Worm (Caenorhabditis elegans) whole organism, L2 larva: ENCODE measurements around the gene tra-2.

Source experiments
- C34F6.9 ChIP-seq: fragments of 150-350 bp; optimal IDR thresholded peaks from 2 replicates; lab custom pipeline; 2014; ENCODE audit warnings: missing biosample characterization, missing genetic modification characterization
- F13H6.1 ChIP-seq: sonication (generic microtip); optimal IDR thresholded peaks from 2 replicates; lab custom pipeline; 2016; ENCODE audit warnings: missing genetic modification characterization, missing compliant biosample characterization
- R02D3.7 ChIP-seq: fragments of 150-350 bp; optimal IDR thresholded peaks from 2 replicates; lab custom pipeline; 2014; ENCODE audit warnings: missing biosample characterization, missing genetic modification characterization
- Y55F3AM.14 ChIP-seq: fragments of 200-800 bp; sonication (Bioruptor generic); optimal IDR thresholded peaks from 2 replicates; lab custom pipeline; 2018; ENCODE audit warnings: mild to moderate bottlenecking, missing genetic modification characterization, missing compliant biosample characterization
- ZK546.5 ChIP-seq: sonication (generic microtip); optimal IDR thresholded peaks from 2 replicates; lab custom pipeline; 2017; ENCODE audit warnings: missing biosample characterization, missing genetic modification characterization
- alr-1 ChIP-seq: fragments of 150-350 bp; optimal IDR thresholded peaks from 2 replicates; lab custom pipeline; 2014; ENCODE audit warnings: missing biosample characterization, missing genetic modification characterization
- aly-2 ChIP-seq: fragments of 150-350 bp; optimal IDR thresholded peaks from 2 replicates; lab custom pipeline; 2014; ENCODE audit warnings: missing biosample characterization, missing genetic modification characterization
- ama-1 ChIP-seq: fragments of 150-350 bp; optimal IDR thresholded peaks from 2 replicates; lab custom pipeline; 2018; ENCODE audit warnings: inconsistent platforms
- ceh-16 ChIP-seq: fragments of 150-350 bp; optimal IDR thresholded peaks from 2 replicates; lab custom pipeline; 2014; ENCODE audit warnings: missing biosample characterization, missing genetic modification characterization
- ceh-82 ChIP-seq: fragments of 150-350 bp; optimal IDR thresholded peaks from 2 replicates; lab custom pipeline; 2014; ENCODE audit warnings: missing biosample characterization, missing genetic modification characterization
- dmd-4 ChIP-seq: sonication (generic microtip); optimal IDR thresholded peaks from 2 replicates; lab custom pipeline; 2017; ENCODE audit warnings: missing biosample characterization, missing genetic modification characterization
- egl-27 ChIP-seq: sonication (generic microtip); optimal IDR thresholded peaks from 3 replicates; lab custom pipeline; 2017; ENCODE audit warnings: missing biosample characterization, missing genetic modification reagents, missing genetic modification characterization
- elt-1 ChIP-seq: fragments of 150-350 bp; optimal IDR thresholded peaks from 2 replicates; lab custom pipeline; 2014; ENCODE audit warnings: missing biosample characterization, missing genetic modification characterization
- elt-3 ChIP-seq: sonication (generic microtip); optimal IDR thresholded peaks from 2 replicates; lab custom pipeline; 2017; ENCODE audit warnings: missing biosample characterization, missing genetic modification characterization
- fos-1 ChIP-seq: fragments of 150-350 bp; optimal IDR thresholded peaks from 2 replicates; lab custom pipeline; 2014; ENCODE audit warnings: missing biosample characterization, missing genetic modification characterization
- gmeb-1 ChIP-seq: fragments of 150-350 bp; optimal IDR thresholded peaks from 2 replicates; lab custom pipeline; 2014; ENCODE audit warnings: missing biosample characterization, missing genetic modification characterization
- lin-13 ChIP-seq: fragments of 150-350 bp; optimal IDR thresholded peaks from 2 replicates; lab custom pipeline; 2014; ENCODE audit warnings: missing biosample characterization, missing genetic modification reagents, missing genetic modification characterization
- lin-39 ChIP-seq: fragments of 150-350 bp; optimal IDR thresholded peaks from 2 replicates; lab custom pipeline; 2014; ENCODE audit warnings: missing biosample characterization, missing genetic modification reagents, missing genetic modification characterization
- lsy-2 ChIP-seq, 2 experiments: fragments of 150-350 bp in 1 of 2; sonication (generic microtip) in 1 of 2; optimal IDR thresholded peaks; 2 replicates each; lab custom pipeline; 2014 to 2017; ENCODE audit warnings: missing biosample characterization in 2 of 2, missing genetic modification characterization in 2 of 2
- mab-5 ChIP-seq: fragments of 150-350 bp; optimal IDR thresholded peaks from 2 replicates; lab custom pipeline; 2014; ENCODE audit warnings: missing biosample characterization, missing genetic modification characterization
- mbf-1 ChIP-seq: sonication (generic microtip); optimal IDR thresholded peaks from 2 replicates; lab custom pipeline; 2017; ENCODE audit warnings: missing biosample characterization, missing genetic modification characterization
- mdl-1 ChIP-seq, 2 experiments: fragments of 150-350 bp in 1 of 2; sonication (generic microtip) in 1 of 2; optimal IDR thresholded peaks; 2 replicates each; lab custom pipeline; 2017; ENCODE audit warnings: missing biosample characterization in 2 of 2, missing genetic modification characterization in 2 of 2
- nhr-10 ChIP-seq: sonication (generic microtip); optimal IDR thresholded peaks from 2 replicates; lab custom pipeline; 2017; ENCODE audit warnings: missing biosample characterization, missing genetic modification characterization
- nhr-11 ChIP-seq: fragments of 150-350 bp; optimal IDR thresholded peaks from 2 replicates; lab custom pipeline; 2014; ENCODE audit warnings: missing biosample characterization, missing genetic modification characterization
- nhr-12 ChIP-seq: fragments of 150-350 bp; optimal IDR thresholded peaks from 2 replicates; lab custom pipeline; 2014; ENCODE audit warnings: missing biosample characterization, missing genetic modification characterization
- nhr-129 ChIP-seq: fragments of 150-350 bp; optimal IDR thresholded peaks from 2 replicates; lab custom pipeline; 2014; ENCODE audit warnings: missing biosample characterization, missing genetic modification characterization
- nhr-21 ChIP-seq: fragments of 150-350 bp; optimal IDR thresholded peaks from 2 replicates; lab custom pipeline; 2014; ENCODE audit warnings: missing biosample characterization, missing genetic modification characterization
- nhr-23 ChIP-seq: fragments of 150-350 bp; optimal IDR thresholded peaks from 2 replicates; lab custom pipeline; 2014; ENCODE audit warnings: missing biosample characterization, missing genetic modification reagents, missing genetic modification characterization
- nhr-237 ChIP-seq: fragments of 150-350 bp; optimal IDR thresholded peaks from 2 replicates; lab custom pipeline; 2014; ENCODE audit warnings: missing biosample characterization, missing genetic modification characterization
- nhr-6 ChIP-seq: fragments of 150-350 bp; optimal IDR thresholded peaks from 2 replicates; lab custom pipeline; 2014; ENCODE audit warnings: missing biosample characterization, missing genetic modification characterization
- peb-1 ChIP-seq: fragments of 150-350 bp; optimal IDR thresholded peaks from 2 replicates; lab custom pipeline; 2014; ENCODE audit warnings: missing biosample characterization, missing genetic modification characterization
- sem-4 ChIP-seq: fragments of 150-350 bp; optimal IDR thresholded peaks from 2 replicates; lab custom pipeline; 2014; ENCODE audit warnings: missing biosample characterization, missing genetic modification reagents, missing genetic modification characterization
- skn-1 ChIP-seq: sonication (generic microtip); optimal IDR thresholded peaks from 2 replicates; lab custom pipeline; 2017; ENCODE audit warnings: missing biosample characterization, missing genetic modification characterization
- sma-9 ChIP-seq, 2 experiments: fragments of 150-350 bp in 1 of 2; sonication (generic microtip) in 1 of 2; optimal IDR thresholded peaks; 2 replicates each; lab custom pipeline; 2014 to 2016; ENCODE audit warnings: missing genetic modification characterization in 2 of 2, mild to moderate bottlenecking in 1 of 2, missing biosample characterization in 1 of 2, missing compliant biosample characterization in 1 of 2, missing genetic modification reagents in 1 of 2, moderate library complexity in 1 of 2
- snpc-4 ChIP-seq: fragments of 150-350 bp; optimal IDR thresholded peaks from 2 replicates; lab custom pipeline; 2014; ENCODE audit warnings: missing biosample characterization, missing genetic modification characterization
- unc-39 ChIP-seq: fragments of 150-350 bp; optimal IDR thresholded peaks from 2 replicates; lab custom pipeline; 2014; ENCODE audit warnings: missing biosample characterization, missing genetic modification characterization
- unc-55 ChIP-seq: fragments of 150-350 bp; sonication (generic microtip); optimal IDR thresholded peaks from 3 replicates; lab custom pipeline; 2014; ENCODE audit warnings: missing biosample characterization, missing genetic modification reagents, missing genetic modification characterization
- unc-62 ChIP-seq: fragments of 150-350 bp; optimal IDR thresholded peaks from 2 replicates; lab custom pipeline; 2014; ENCODE audit warnings: missing biosample characterization, missing genetic modification reagents, missing genetic modification characterization
- zag-1 ChIP-seq: fragments of 150-350 bp; optimal IDR thresholded peaks from 2 replicates; lab custom pipeline; 2014; ENCODE audit warnings: missing biosample characterization, missing genetic modification characterization

The tra-2 gene

ce11 chrII:6951250-6951806, 14.1 kb downstream of the tra-2 start, which contains the start of the genes malt-1 and ceh-38 (continued):
- TF ChIP-seq lin-39 (tag; lab: Kevin White, UChicago) (peak; percentile 92), nhr-6 (tag; lab: Kevin White, UChicago) (peak; percentile 94), lsy-2 (tag; optimal IDR thresholded peaks at IDR 0.05; lab: Kevin White, UChicago) (peak; percentile 85 to 98), nhr-12 (tag; lab: Kevin White, UChicago) (no peak), aly-2 (tag; lab: Kevin White, UChicago) (no peak), skn-1 (peak; percentile 45), sem-4 (tag; lab: Kevin White, UChicago) (peak; percentile 95), R02D3.7 (peak; percentile 60), Y55F3AM.14 (GFP tag; lab: Kevin White, UChicago) (peak; percentile 71), nhr-21 (tag; lab: Kevin White, UChicago) (peak; percentile 89), ceh-16 (peak; percentile 55), C34F6.9 (peak; percentile 99), peb-1 (tag; lab: Kevin White, UChicago) (no peak), snpc-4 (peak; percentile 91), lin-13 (GFP tag; lab: Kevin White, UChicago) (peak; percentile 96)

- TF ChIP-seq skn-1 (no peak), unc-62 (GFP tag; lab: Kevin White, UChicago) (no peak), nhr-21 (tag; lab: Kevin White, UChicago) (no peak), mab-5 (tag; lab: Kevin White, UChicago) (no peak), fos-1 (peak; percentile 30), mdl-1 (tag; optimal IDR thresholded peaks at IDR 0.05; lab: Kevin White, UChicago) (no peak), nhr-10 (tag; lab: Kevin White, UChicago) (no peak), unc-39 (no peak), C34F6.9 (peak; percentile 49), elt-1 (tag; lab: Kevin White, UChicago) (no peak), aly-2 (tag; lab: Kevin White, UChicago) (no peak), mbf-1 (tag; lab: Kevin White, UChicago) (no peak), nhr-11 (tag; lab: Kevin White, UChicago) (no peak), ama-1 (lab: Kevin White, UChicago) (no peak), sem-4 (tag; lab: Kevin White, UChicago) (no peak), F13H6.1 (tag; lab: Kevin White, UChicago) (peak; percentile 64), sma-9 (GFP tag; optimal IDR thresholded peaks at IDR 0.05; lab: Kevin White, UChicago) (no peak), sma-9 (tag; optimal IDR thresholded peaks at IDR 0.05; lab: Kevin White, UChicago) (no peak), nhr-237 (no peak), ZK546.5 (no peak), unc-55 (GFP tag; lab: Kevin White, UChicago) (peak; percentile 35), R02D3.7 (no peak), ceh-82 (tag; lab: Kevin White, UChicago) (no peak), Y55F3AM.14 (GFP tag; lab: Kevin White, UChicago) (no peak), alr-1 (tag; lab: Kevin White, UChicago) (no peak), dmd-4 (tag; lab: Kevin White, UChicago) (no peak), nhr-129 (tag; lab: Kevin White, UChicago) (no peak), lsy-2 (tag; optimal IDR thresholded peaks at IDR 0.05; lab: Kevin White, UChicago) (peak in 1 of 2 experiments; percentile 25)
- TF ChIP-seq, all 48 proteins: peak for 5
These were observed 22.0 kb downstream of the tra-2 start for ce11 chrII:6943299-6944051.

ce11 chrII:6941520-6941919, 24.0 kb downstream of the tra-2 start:
- TF ChIP-seq egl-27 (tag; lab: Kevin White, UChicago): no peak
- peak; percentile 10 for TF ChIP-seq zag-1 (tag; lab: Kevin White, UChicago)
- TF ChIP-seq, all 48 proteins: peak for 1

- no peak for TF ChIP-seq unc-55 (GFP tag; lab: Kevin White, UChicago)
- TF ChIP-seq gmeb-1 (tag; lab: Kevin White, UChicago): no peak
- no peak for TF ChIP-seq lsy-2 (tag; optimal IDR thresholded peaks at IDR 0.05; lab: Kevin White, UChicago)
- no peak for TF ChIP-seq aly-2 (tag; lab: Kevin White, UChicago)
- no peak for TF ChIP-seq nhr-237
- TF ChIP-seq nhr-12 (tag; lab: Kevin White, UChicago): no peak
- TF ChIP-seq fos-1: no peak
- TF ChIP-seq sma-9 (GFP tag; optimal IDR thresholded peaks at IDR 0.05; lab: Kevin White, UChicago): no peak
- TF ChIP-seq sma-9 (tag; optimal IDR thresholded peaks at IDR 0.05; lab: Kevin White, UChicago): no peak
- TF ChIP-seq lin-39 (tag; lab: Kevin White, UChicago): no peak
- TF ChIP-seq ama-1 (lab: Kevin White, UChicago): no peak
- TF ChIP-seq ceh-82 (tag; lab: Kevin White, UChicago): no peak
- TF ChIP-seq nhr-23 (tag; lab: Kevin White, UChicago): no peak
- no peak for TF ChIP-seq nhr-129 (tag; lab: Kevin White, UChicago)
- TF ChIP-seq unc-62 (GFP tag; lab: Kevin White, UChicago): no peak
- TF ChIP-seq mab-5 (tag; lab: Kevin White, UChicago): no peak
- no peak for TF ChIP-seq unc-39
- no peak for TF ChIP-seq elt-3 (tag; lab: Kevin White, UChicago)
These were observed 24.7 kb downstream of the tra-2 start for ce11 chrII:6940726-6941230.
